Fruit fly (Drosophila melanogaster) whole organism, pupa: Measurements from ENCODE around the gene CG7300.

Experiments used
- CG10348 ChIP-seq: fragments of 200-800 bp; sonication (Bioruptor generic); IDR thresholded peaks from 2 replicates; pipeline ENCODE4 v1.3.6; 2022; ENCODE audit warnings: missing biosample characterization, missing genetic modification characterization
- CG8159 ChIP-seq: fragments of 200-800 bp; sonication (Bioruptor generic); optimal IDR thresholded peaks from 3 replicates; lab custom pipeline; 2018; ENCODE audit warnings: missing biosample characterization, mild to moderate bottlenecking, missing genetic modification characterization, moderate library complexity
- EcR ChIP-seq: fragments of 200-800 bp; sonication (Bioruptor generic); optimal IDR thresholded peaks from 3 replicates; lab custom pipeline; 2019; ENCODE audit warnings: missing biosample characterization, missing genetic modification characterization, mild to moderate bottlenecking, moderate library complexity, missing genetic modification reagents
- gl ChIP-seq: fragments of 200-800 bp; sonication (Bioruptor generic); optimal IDR thresholded peaks from 2 replicates; lab custom pipeline; 2018; ENCODE audit warnings: missing biosample characterization, mild to moderate bottlenecking, missing genetic modification characterization

DNA sequence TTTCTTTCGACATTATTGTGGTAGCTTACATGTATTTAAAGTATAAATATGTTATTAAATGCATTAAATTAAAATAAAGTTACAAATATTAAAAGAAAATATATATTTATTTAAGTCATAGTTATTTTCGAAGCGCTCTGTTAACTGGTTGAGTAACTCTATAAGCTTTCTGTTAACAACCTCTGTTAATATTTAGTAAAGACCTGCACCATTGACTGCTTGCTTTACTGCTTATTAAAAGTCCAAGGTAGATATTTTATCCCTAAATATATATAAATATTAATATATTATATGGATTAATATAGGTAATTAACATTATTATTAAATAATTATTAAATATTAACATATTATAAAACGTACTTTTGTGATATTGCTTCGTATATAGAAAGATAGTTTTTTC, 23.7 kb upstream of the CG7300 start:
- TF ChIP-seq CG10348 (GFP tag; lab: Robert Waterston, UW) (no peak), CG8159 (no peak), EcR (GFP tag; lab: Kevin White, UChicago) (no peak), gl (no peak)
